Fruit fly (Drosophila melanogaster) whole organism: Measurements from ENCODE around the gene CG11790.

Experiments used
- CG8478 ChIP-seq: fragments of >200 bp; optimal IDR thresholded peaks from 2 replicates; lab custom pipeline; 2018; ENCODE audit warnings: inconsistent platforms
- Dll ChIP-seq: fragments of >200 bp; optimal IDR thresholded peaks from 2 replicates; lab custom pipeline; 2017
- EcR ChIP-seq, 2 experiments: fragments of >200 bp; optimal IDR thresholded peaks; 2 replicates each; lab custom pipeline; 2017; ENCODE audit warnings: missing biosample characterization in 2 of 2, missing genetic modification characterization in 2 of 2, missing genetic modification reagents in 2 of 2
- pan ChIP-seq: fragments of >200 bp; optimal IDR thresholded peaks from 2 replicates; lab custom pipeline; 2017
- psq ChIP-seq: fragments of >200 bp; optimal IDR thresholded peaks from 2 replicates; lab custom pipeline; 2017
- usp ChIP-seq: fragments of >200 bp; optimal IDR thresholded peaks from 2 replicates; lab custom pipeline; 2017; ENCODE audit warnings: missing biosample characterization, missing genetic modification characterization, mixed read lengths

dm6 chr3R:25032686-25033085, 14.8 kb upstream of the CG11790 start:
- TF ChIP-seq EcR (GFP tag; optimal IDR thresholded peaks at IDR 0.05; lab: Kevin White, UChicago) = no peak
- no peak for TF ChIP-seq usp (GFP tag; lab: Kevin White, UChicago)
- TF ChIP-seq CG8478 = no peak
- no peak for TF ChIP-seq psq
- no peak for TF ChIP-seq Dll (lab: Kevin White, UChicago)
- no peak for TF ChIP-seq pan (lab: Kevin White, UChicago)
